Fruit fly (Drosophila melanogaster): Measurements from ENCODE around the gene CG14257.

- no peak for TF ChIP-seq Clk (GFP tag; optimal IDR thresholded peaks at IDR 0.05)
- TF ChIP-seq kay (GFP tag; ENCODE audit: borderline replicate concordance): no peak
- no peak for TF ChIP-seq CG1620 (GFP tag; optimal IDR thresholded peaks at IDR 0.05)
- no peak for TF ChIP-seq Hr96 (GFP tag; optimal IDR thresholded peaks at IDR 0.05)
- no peak for TF ChIP-seq pad (GFP tag; optimal IDR thresholded peaks at IDR 0.05)
- TF ChIP-seq CG33017 (tag; optimal IDR thresholded peaks at IDR 0.05): no peak
Measured at dm6 chr3R:27098638-27099037, 23.0 kb downstream of the CG14257 start.
